Fruit fly (Drosophila melanogaster) whole organism, pupa: ENCODE measurements around the gene CG42709.
A peak's percentile ranks its signal among the peaks of the same experiment; 100 is the strongest.

Experiments used
- CG10348 ChIP-seq: fragments of 200-800 bp; sonication (Bioruptor generic); IDR thresholded peaks from 2 replicates; pipeline ENCODE4 v1.3.6; 2022; ENCODE audit warnings: missing biosample characterization, missing genetic modification characterization
- CG12605 ChIP-seq: fragments of 200-800 bp; sonication (Bioruptor generic); IDR thresholded peaks from 2 replicates; pipeline ENCODE4 v1.3.6; 2022; ENCODE audit warnings: missing biosample characterization, missing genetic modification characterization
- CG13204 ChIP-seq: fragments of 200-800 bp; sonication (Bioruptor generic); optimal IDR thresholded peaks from 2 replicates; lab custom pipeline; 2018; ENCODE audit warnings: missing biosample characterization, mild to moderate bottlenecking, missing genetic modification characterization, moderate library complexity
- CG14655 ChIP-seq: fragments of 200-800 bp; sonication (Bioruptor generic); optimal IDR thresholded peaks from 3 replicates; lab custom pipeline; 2017; ENCODE audit warnings: mild to moderate bottlenecking, missing biosample characterization, missing genetic modification reagents, missing genetic modification characterization
- CG15710 ChIP-seq: fragments of 200-800 bp; sonication (Bioruptor generic); optimal IDR thresholded peaks from 2 replicates; lab custom pipeline; 2018; ENCODE audit warnings: missing biosample characterization, mild to moderate bottlenecking, missing genetic modification characterization, moderate library complexity
- CG17806 ChIP-seq: fragments of 200-800 bp; sonication (Bioruptor generic); optimal IDR thresholded peaks from 2 replicates; lab custom pipeline; 2018; ENCODE audit warnings: missing biosample characterization, mild to moderate bottlenecking, missing genetic modification characterization, moderate library complexity
- CG32121 ChIP-seq: fragments of 200-800 bp; sonication (Bioruptor generic); IDR thresholded peaks from 2 replicates; pipeline ENCODE4 v1.3.6; 2022; ENCODE audit warnings: missing biosample characterization, missing genetic modification characterization
- CG34367 ChIP-seq: fragments of 200-800 bp; sonication (Bioruptor generic); optimal IDR thresholded peaks from 2 replicates; lab custom pipeline; 2018; ENCODE audit warnings: missing biosample characterization, mild to moderate bottlenecking, missing genetic modification characterization
- CG4496 ChIP-seq: fragments of 200-800 bp; sonication (Bioruptor generic); IDR thresholded peaks from 3 replicates; pipeline ENCODE4 v1.3.6; 2022; ENCODE audit warnings: missing biosample characterization, missing genetic modification characterization
- CG8159 ChIP-seq: fragments of 200-800 bp; sonication (Bioruptor generic); optimal IDR thresholded peaks from 3 replicates; lab custom pipeline; 2018; ENCODE audit warnings: missing biosample characterization, mild to moderate bottlenecking, missing genetic modification characterization, moderate library complexity
- CG8301 ChIP-seq: fragments of 200-800 bp; sonication (Bioruptor generic); optimal IDR thresholded peaks from 2 replicates; lab custom pipeline; 2018; ENCODE audit warnings: missing biosample characterization, mild to moderate bottlenecking, missing genetic modification characterization
- CG9948 ChIP-seq: fragments of 200-800 bp; sonication (Bioruptor generic); optimal IDR thresholded peaks from 2 replicates; lab custom pipeline; 2018; ENCODE audit warnings: missing biosample characterization, mild to moderate bottlenecking, missing genetic modification characterization, moderate library complexity
- D1 ChIP-seq: fragments of 200-800 bp; sonication (Bioruptor generic); optimal IDR thresholded peaks from 2 replicates; lab custom pipeline; 2018; ENCODE audit warnings: missing biosample characterization, mild to moderate bottlenecking, missing genetic modification characterization, moderate library complexity
- EcR ChIP-seq: fragments of 200-800 bp; sonication (Bioruptor generic); optimal IDR thresholded peaks from 3 replicates; lab custom pipeline; 2019; ENCODE audit warnings: missing biosample characterization, missing genetic modification characterization, mild to moderate bottlenecking, moderate library complexity, missing genetic modification reagents
- Ets98B ChIP-seq: fragments of 200-800 bp; sonication (Bioruptor generic); IDR thresholded peaks from 2 replicates; pipeline ENCODE4 v1.3.6; 2022; ENCODE audit warnings: missing biosample characterization, missing genetic modification characterization
- Pif1A ChIP-seq: fragments of 200-800 bp; sonication (Bioruptor generic); optimal IDR thresholded peaks from 3 replicates; lab custom pipeline; 2016; ENCODE audit warnings: missing biosample characterization, missing genetic modification characterization
- Pif1B ChIP-seq: fragments of 200-800 bp; sonication (Bioruptor generic); optimal IDR thresholded peaks from 3 replicates; lab custom pipeline; 2016; ENCODE audit warnings: missing biosample characterization, missing genetic modification characterization
- Snoo ChIP-seq: fragments of 200-800 bp; sonication (Bioruptor generic); optimal IDR thresholded peaks from 3 replicates; lab custom pipeline; 2017; ENCODE audit warnings: missing biosample characterization, mild to moderate bottlenecking, missing genetic modification characterization, inconsistent platforms
- fd96Ca ChIP-seq: fragments of 200-800 bp; sonication (Bioruptor generic); IDR thresholded peaks from 3 replicates; pipeline ENCODE4 v1.3.6; 2022; ENCODE audit warnings: missing biosample characterization, missing genetic modification characterization
- gl ChIP-seq: fragments of 200-800 bp; sonication (Bioruptor generic); optimal IDR thresholded peaks from 2 replicates; lab custom pipeline; 2018; ENCODE audit warnings: missing biosample characterization, mild to moderate bottlenecking, missing genetic modification characterization
- rn ChIP-seq: fragments of 200-800 bp; sonication (Bioruptor generic); IDR thresholded peaks from 2 replicates; pipeline ENCODE4 v1.3.6; 2022; ENCODE audit warnings: missing biosample characterization, missing genetic modification characterization

Gene CG42709

dm6 chr3L:12813907-12814306 is 23.9 kb downstream of the CG42709 start, which contains the start of the genes Sf3a2 and CG42588:
TSS of gene Sf3a2 (minus strand) at chr3L:12814019.
TSS of gene CG42588 (plus strand) at chr3L:12814254.
- TF ChIP-seq CG15710 = no peak
- peak; percentile 36; the same call in 1 of the 2 replicates for TF ChIP-seq rn (GFP tag; lab: Robert Waterston, UW)
- peak; percentile 31 for TF ChIP-seq CG17806

- TF ChIP-seq D1 (tag; lab: Kevin White, UChicago) (no peak), CG32121 (GFP tag; lab: Robert Waterston, UW) (no peak), rn (GFP tag; lab: Robert Waterston, UW) (no peak), Ets98B (no peak), CG15710 (no peak), CG9948 (tag; lab: Kevin White, UChicago) (no peak), CG34367 (tag; lab: Kevin White, UChicago) (no peak), EcR (GFP tag; lab: Kevin White, UChicago) (no peak), CG10348 (GFP tag; lab: Robert Waterston, UW) (no peak)
These were observed 24.8 kb downstream of the CG42709 start for dm6 chr3L:12814806-12815205.

dm6 chr3L:12815756-12816155 is 25.8 kb downstream of the CG42709 start:
- TF ChIP-seq CG15710 (no peak), CG8159 (tag; lab: Kevin White, UChicago) (no peak), CG9948 (tag; lab: Kevin White, UChicago) (no peak), EcR (GFP tag; lab: Kevin White, UChicago) (no peak), CG13204 (GFP tag; lab: Kevin White, UChicago) (no peak)

- no peak for TF ChIP-seq D1 (tag; lab: Kevin White, UChicago)
- no peak for TF ChIP-seq CG10348 (GFP tag; lab: Robert Waterston, UW)
- TF ChIP-seq CG15710 = no peak
- no peak for TF ChIP-seq CG9948 (tag; lab: Kevin White, UChicago)
- TF ChIP-seq CG13204 (GFP tag; lab: Kevin White, UChicago) = no peak
- TF ChIP-seq CG32121 (GFP tag; lab: Robert Waterston, UW) = no peak
- no peak for TF ChIP-seq Pif1B (GFP tag; lab: Kevin White, UChicago)
- TF ChIP-seq fd96Ca (GFP tag; lab: Robert Waterston, UW) = no peak
- no peak for TF ChIP-seq Snoo (tag; lab: Kevin White, UChicago)
- TF ChIP-seq, all 21 proteins: peak for 0
These were observed 37.7 kb downstream of the CG42709 start for dm6 chr3L:12827705-12828104.

dm6 chr3L:12828532-12828931 is 38.5 kb downstream of the CG42709 start:
- TF ChIP-seq Snoo (tag; lab: Kevin White, UChicago) = no peak
- no peak for TF ChIP-seq CG15710
- TF ChIP-seq CG13204 (GFP tag; lab: Kevin White, UChicago) = no peak
- TF ChIP-seq CG34367 (tag; lab: Kevin White, UChicago) = no peak
- TF ChIP-seq Pif1B (GFP tag; lab: Kevin White, UChicago) = no peak
- TF ChIP-seq CG14655 (GFP tag; lab: Kevin White, UChicago) = no peak
- no peak for TF ChIP-seq Ets98B
- no peak for TF ChIP-seq CG9948 (tag; lab: Kevin White, UChicago)
- TF ChIP-seq rn (GFP tag; lab: Robert Waterston, UW) = no peak
- TF ChIP-seq EcR (GFP tag; lab: Kevin White, UChicago) = no peak
- no peak for TF ChIP-seq CG17806
- TF ChIP-seq Pif1A = no peak
- no peak for TF ChIP-seq CG8301 (tag; lab: Kevin White, UChicago)
- TF ChIP-seq, all 21 proteins: peak for 0

dm6 chr3L:12830416-12830815 is 40.4 kb downstream of the CG42709 start:
- TF ChIP-seq Snoo (tag; lab: Kevin White, UChicago) (no peak), CG8159 (tag; lab: Kevin White, UChicago) (no peak), CG17806 (no peak), Pif1A (no peak), Ets98B (no peak), CG14655 (GFP tag; lab: Kevin White, UChicago) (no peak), rn (GFP tag; lab: Robert Waterston, UW) (no peak)
- TF ChIP-seq, all 21 proteins: peak for 0

dm6 chr3L:12831290-12831952 is 41.4 kb downstream of the CG42709 start:
- TF ChIP-seq CG9948 (tag; lab: Kevin White, UChicago) = peak; percentile 76
- TF ChIP-seq CG10348 (GFP tag; lab: Robert Waterston, UW) = no peak
- TF ChIP-seq CG14655 (GFP tag; lab: Kevin White, UChicago) = no peak
- peak; percentile 73 for TF ChIP-seq CG15710
- no peak for TF ChIP-seq gl (tag; lab: Kevin White, UChicago)
- TF ChIP-seq CG4496 (GFP tag; lab: Robert Waterston, UW) = no peak; the same call in 1 of the 3 replicates
- TF ChIP-seq CG17806 = peak; percentile 78
- TF ChIP-seq Pif1B (GFP tag; lab: Kevin White, UChicago) = peak; percentile 53
- no peak for TF ChIP-seq CG13204 (GFP tag; lab: Kevin White, UChicago)
- TF ChIP-seq Pif1A = peak; percentile 60
- no peak for TF ChIP-seq fd96Ca (GFP tag; lab: Robert Waterston, UW)
- TF ChIP-seq Ets98B = no peak; the same call in 1 of the 2 replicates
- peak; percentile 61; the same call in 1 of the 2 replicates for TF ChIP-seq CG32121 (GFP tag; lab: Robert Waterston, UW)
- no peak; the same call in none of the 2 replicates for TF ChIP-seq rn (GFP tag; lab: Robert Waterston, UW)
- no peak for TF ChIP-seq EcR (GFP tag; lab: Kevin White, UChicago)
- peak; percentile 74 for TF ChIP-seq CG8301 (tag; lab: Kevin White, UChicago)
- TF ChIP-seq CG34367 (tag; lab: Kevin White, UChicago) = peak; percentile 71
- peak; percentile 19 for TF ChIP-seq Snoo (tag; lab: Kevin White, UChicago)
- peak; percentile 65 for TF ChIP-seq CG12605 (GFP tag; lab: Robert Waterston, UW)
- TF ChIP-seq D1 (tag; lab: Kevin White, UChicago) = no peak
- peak; percentile 76 for TF ChIP-seq CG8159 (tag; lab: Kevin White, UChicago)
